Worm (Caenorhabditis elegans): ENCODE data around the gene K07F5.22.

- no peak for TF ChIP-seq hlh-6 (tag; optimal IDR thresholded peaks at IDR 0.05)
- no peak for TF ChIP-seq unc-42 (tag; optimal IDR thresholded peaks at IDR 0.05)
- no peak for TF ChIP-seq dve-1 (tag; optimal IDR thresholded peaks at IDR 0.05)
- no peak for TF ChIP-seq pqm-1 (tag; optimal IDR thresholded peaks at IDR 0.05)
- TF ChIP-seq ztf-16 (tag; optimal IDR thresholded peaks at IDR 0.05) = no peak
- no peak for TF ChIP-seq pag-3 (tag; optimal IDR thresholded peaks at IDR 0.05; ENCODE audit: borderline replicate concordance)
- TF ChIP-seq hlh-30 (tag; optimal IDR thresholded peaks at IDR 0.05; ENCODE audit: insufficient read depth) = no peak
- no peak for TF ChIP-seq eyg-1 (tag; optimal IDR thresholded peaks at IDR 0.05)
- TF ChIP-seq nhr-232 (tag; optimal IDR thresholded peaks at IDR 0.05) = no peak
- TF ChIP-seq elt-2 (tag; optimal IDR thresholded peaks at IDR 0.05) = no peak
- no peak for TF ChIP-seq gmeb-2 (tag; optimal IDR thresholded peaks at IDR 0.05)
- TF ChIP-seq pros-1 (tag; optimal IDR thresholded peaks at IDR 0.05) = no peak
- no peak for TF ChIP-seq ceh-9 (tag; optimal IDR thresholded peaks at IDR 0.05)
- no peak for TF ChIP-seq ama-1 (optimal IDR thresholded peaks at IDR 0.05)
Observed at ce11 chrIV:9825196-9825744, 39.6 kb upstream of the K07F5.22 start, which contains the start of gene mtr-4.

Measured in whole organism, late embryonic.